Fruit fly (Drosophila melanogaster) S2 (cell line): ENCODE results near the gene CG31872.
A peak's percentile ranks its signal among the peaks of the same experiment; 100 is the strongest.

Source experiments
- CG8478 ChIP-seq: fragments of >200 bp; optimal IDR thresholded peaks from 2 replicates; lab custom pipeline; 2018
- CTCF ChIP-seq, 2 experiments: fragments of >200 bp; optimal IDR thresholded peaks; 2 replicates each; lab custom pipeline; 2018

DNA sequence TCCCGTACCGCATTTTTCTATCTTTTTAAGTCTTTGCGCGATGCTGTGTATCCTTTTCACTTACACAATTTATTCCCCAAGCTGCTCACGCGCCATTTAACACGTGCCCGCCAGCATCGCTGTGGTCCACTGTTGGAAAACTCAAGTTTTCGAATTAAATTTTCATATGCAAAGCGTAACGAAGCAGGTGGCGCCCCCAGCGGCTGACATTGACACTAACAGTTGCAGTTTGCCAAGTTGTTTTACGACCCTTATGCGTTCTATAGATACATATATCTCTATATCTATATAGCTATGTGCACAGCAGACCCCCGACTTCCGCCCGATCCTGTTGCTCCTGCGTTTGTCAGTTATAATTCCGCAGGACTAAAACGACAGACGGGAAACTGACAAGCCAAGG lies 13.8 kb upstream of the CG31872 start:
- TF ChIP-seq CG8478 (lab: Kevin White, UChicago): no peak
- TF ChIP-seq CTCF (optimal IDR thresholded peaks at IDR 0.05; lab: Kevin White, UChicago): peak; percentile 75 to 76
